Worm (Caenorhabditis elegans) whole organism, late embryonic: ENCODE data around the gene arv-1.

Source experiments
- F13H6.1 ChIP-seq: sonication (generic microtip); optimal IDR thresholded peaks from 2 replicates; lab custom pipeline; 2016; ENCODE audit warnings: missing genetic modification characterization, missing compliant biosample characterization
- ama-1 ChIP-seq: fragments of 150-350 bp; optimal IDR thresholded peaks from 2 replicates; lab custom pipeline; 2014
- ceh-34 ChIP-seq: sonication (generic microtip); optimal IDR thresholded peaks from 2 replicates; lab custom pipeline; 2016; ENCODE audit warnings: mild to moderate bottlenecking, missing genetic modification characterization, missing compliant biosample characterization
- ceh-45 ChIP-seq: fragments of 200-800 bp; sonication (Bioruptor generic); IDR thresholded peaks from 2 replicates; pipeline ENCODE4 v1.3.6; 2022; ENCODE audit warnings: missing genetic modification reagents, missing genetic modification characterization, missing compliant biosample characterization
- nfya-1 ChIP-seq: sonication (generic microtip); optimal IDR thresholded peaks from 2 replicates; lab custom pipeline; 2017; ENCODE audit warnings: missing genetic modification characterization, mild to moderate bottlenecking, missing compliant biosample characterization, antibody characterized with exemption, moderate library complexity
- pqm-1 ChIP-seq: sonication (generic microtip); optimal IDR thresholded peaks from 2 replicates; lab custom pipeline; 2016; ENCODE audit warnings: missing genetic modification characterization, missing compliant biosample characterization
- sox-4 ChIP-seq: sonication (generic microtip); optimal IDR thresholded peaks from 2 replicates; lab custom pipeline; 2017; ENCODE audit warnings: mild to moderate bottlenecking, missing genetic modification characterization, inconsistent platforms, missing compliant biosample characterization
- unc-3 ChIP-seq, 2 experiments: fragments of 200-800 bp in 1 of 2; sonication (Bioruptor generic) in 1 of 2; sonication (generic microtip) in 1 of 2; conservative IDR thresholded peaks in 1 of 2; optimal IDR thresholded peaks in 1 of 2; 2 replicates each; pipeline versions ENCODE4 v1.3.6 to Lab custom; 2016 to 2022; ENCODE audit warnings: missing compliant biosample characterization in 2 of 2, missing genetic modification characterization in 2 of 2, missing genetic modification reagents in 1 of 2

DNA sequence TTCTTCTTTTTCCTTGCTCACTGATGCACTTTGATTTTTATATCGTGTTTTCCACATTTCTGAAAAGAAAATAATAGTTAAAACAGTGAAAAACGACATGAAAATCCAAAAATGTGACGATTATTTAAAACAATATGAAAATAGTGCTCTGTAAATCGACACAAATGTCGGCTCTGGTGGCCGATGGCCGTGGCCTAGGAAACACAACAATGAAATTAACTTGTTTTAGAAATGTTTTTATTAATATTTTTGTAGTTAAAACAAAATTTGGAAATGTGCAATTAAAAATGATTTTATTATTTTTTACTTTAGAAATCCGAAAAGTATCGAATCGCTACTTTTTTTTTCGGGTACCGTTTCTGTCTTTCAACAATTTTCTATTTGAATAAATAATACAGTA, at the start of gene arv-1:
- TF ChIP-seq sox-4 (tag; lab: Kevin White, UChicago) (no peak), F13H6.1 (no peak), pqm-1 (tag; lab: Kevin White, UChicago) (no peak), ceh-45 (GFP tag; lab: Robert Waterston, UW) (no peak), ama-1 (lab: Kevin White, UChicago) (no peak), nfya-1 (tag; lab: Kevin White, UChicago) (no peak), ceh-34 (peak; percentile 4), unc-3 (GFP tag; conservative IDR thresholded peaks at IDR 0.05; lab: Robert Waterston, UW) (no peak), unc-3 (tag; optimal IDR thresholded peaks at IDR 0.05; lab: Kevin White, UChicago) (no peak)
